Fruit fly (Drosophila melanogaster): ENCODE measurements around the gene Abcd1.

DNA sequence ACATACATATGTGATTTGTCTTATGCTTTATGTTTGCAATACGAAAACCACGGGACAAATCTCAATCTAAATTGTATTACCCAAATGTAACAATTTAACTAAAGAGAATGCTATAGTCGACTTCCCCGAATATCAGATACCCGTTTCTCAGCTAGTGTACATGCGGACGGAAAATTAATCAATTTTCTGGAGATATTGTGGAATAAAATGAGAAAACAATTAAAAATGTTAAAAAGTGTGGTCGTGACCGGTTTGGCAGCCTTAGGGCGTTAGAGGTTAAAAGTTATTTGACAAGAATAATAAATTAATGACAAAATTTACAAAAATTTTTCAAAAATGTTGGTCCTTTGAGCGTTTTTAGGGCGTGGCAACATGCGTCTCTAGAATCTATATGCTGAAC lies 1.1 kb downstream of the Abcd1 start:
- TF ChIP-seq Myc (optimal IDR thresholded peaks at IDR 0.05) (no peak), h (GFP tag; optimal IDR thresholded peaks at IDR 0.05) (no peak)

All from whole organism, wandering third instar larva.